Fruit fly (Drosophila melanogaster) whole organism: ENCODE measurements around the gene CG14323.

Experiments used
- EcR ChIP-seq, 2 experiments: fragments of >200 bp; optimal IDR thresholded peaks; 2 replicates each; lab custom pipeline; 2017; ENCODE audit warnings: missing biosample characterization in 2 of 2, missing genetic modification characterization in 2 of 2, missing genetic modification reagents in 2 of 2
- psq ChIP-seq: fragments of >200 bp; optimal IDR thresholded peaks from 2 replicates; lab custom pipeline; 2017

DNA sequence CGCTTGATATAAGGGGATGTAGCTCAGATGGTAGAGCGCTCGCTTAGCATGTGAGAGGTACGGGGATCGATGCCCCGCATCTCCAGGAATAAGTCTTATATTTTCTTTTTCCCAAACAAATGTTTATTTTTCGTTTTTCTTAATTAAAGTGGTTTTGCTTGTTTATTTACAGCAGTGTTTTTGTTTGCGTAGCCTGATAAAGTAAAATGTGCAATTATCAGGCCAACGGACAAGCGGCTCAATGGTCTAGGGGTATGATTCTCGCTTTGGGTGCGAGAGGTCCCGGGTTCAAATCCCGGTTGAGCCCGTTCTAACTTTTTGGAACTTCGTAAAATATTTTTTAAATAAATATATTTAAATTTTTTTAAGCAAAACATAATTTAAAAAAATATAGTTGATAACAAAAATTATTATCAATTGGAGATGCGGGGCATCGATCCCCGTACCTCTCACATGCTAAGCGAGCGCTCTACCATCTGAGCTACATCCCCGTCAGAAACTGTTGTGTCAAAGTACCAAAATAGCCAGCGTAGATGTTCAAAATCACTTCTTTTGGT is 2.1 kb downstream of the CG14323 start:
- TF ChIP-seq psq (lab: Kevin White, UChicago) (no peak), EcR (GFP tag; optimal IDR thresholded peaks at IDR 0.05; lab: Kevin White, UChicago) (no peak)
